Worm (Caenorhabditis elegans) whole organism, mixed stage, embryonic: ENCODE data around the gene R07B1.9.

Source experiments
- M03D4.4 ChIP-seq: sonication (generic microtip); optimal IDR thresholded peaks from 2 replicates; lab custom pipeline; 2017; ENCODE audit warnings: mild to moderate bottlenecking, missing genetic modification characterization, missing compliant biosample characterization
- blmp-1 ChIP-seq: fragments of 150-350 bp; optimal IDR thresholded peaks from 2 replicates; lab custom pipeline; 2014; ENCODE audit warnings: missing biosample characterization, missing genetic modification characterization
- ces-1 ChIP-seq: fragments of 150-350 bp; optimal IDR thresholded peaks from 2 replicates; lab custom pipeline; 2014; ENCODE audit warnings: missing biosample characterization, missing genetic modification reagents, missing genetic modification characterization
- elt-3 ChIP-seq: fragments of 150-350 bp; optimal IDR thresholded peaks from 2 replicates; lab custom pipeline; 2014; ENCODE audit warnings: missing biosample characterization, missing genetic modification characterization
- lin-13 ChIP-seq: fragments of 150-350 bp; optimal IDR thresholded peaks from 2 replicates; lab custom pipeline; 2014; ENCODE audit warnings: missing biosample characterization, missing genetic modification characterization
- snpc-4 ChIP-seq: fragments of 150-350 bp; optimal IDR thresholded peaks from 2 replicates; lab custom pipeline; 2014; ENCODE audit warnings: missing biosample characterization, missing genetic modification characterization
- unc-62 ChIP-seq: fragments of 150-350 bp; optimal IDR thresholded peaks from 2 replicates; lab custom pipeline; 2014; ENCODE audit warnings: missing biosample characterization, missing genetic modification reagents, missing genetic modification characterization

DNA sequence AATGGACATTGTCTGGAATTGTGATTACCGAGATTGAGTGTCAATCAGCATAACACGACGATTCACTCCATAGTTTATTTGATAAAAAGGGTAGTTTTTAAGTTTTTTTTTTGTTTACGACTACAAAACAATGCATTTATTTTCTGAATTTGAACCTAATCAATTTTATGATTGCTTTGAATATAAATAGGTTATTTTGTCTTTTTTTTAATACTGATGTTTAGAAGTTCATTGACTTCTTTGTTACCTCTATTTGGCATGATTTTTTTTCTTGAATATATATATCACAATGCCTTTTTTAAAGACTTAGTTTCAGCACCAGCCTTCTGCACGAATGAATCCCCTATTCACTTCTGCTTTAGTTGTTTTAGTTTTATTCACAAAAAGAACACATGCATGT, 7.7 kb upstream of the R07B1.9 start, which contains the start of gene R07B1.13:
- TF ChIP-seq unc-62 (GFP tag; lab: Kevin White, UChicago), result no peak
- TF ChIP-seq M03D4.4 (tag; lab: Kevin White, UChicago), result no peak
- TF ChIP-seq elt-3 (tag; lab: Kevin White, UChicago), result no peak
- no peak for TF ChIP-seq snpc-4
- TF ChIP-seq blmp-1, result no peak
- no peak for TF ChIP-seq lin-13
- no peak for TF ChIP-seq ces-1 (GFP tag; lab: Kevin White, UChicago)
